Worm (Caenorhabditis elegans): ENCODE results near the gene lec-7.

The lec-7 gene

DNA sequence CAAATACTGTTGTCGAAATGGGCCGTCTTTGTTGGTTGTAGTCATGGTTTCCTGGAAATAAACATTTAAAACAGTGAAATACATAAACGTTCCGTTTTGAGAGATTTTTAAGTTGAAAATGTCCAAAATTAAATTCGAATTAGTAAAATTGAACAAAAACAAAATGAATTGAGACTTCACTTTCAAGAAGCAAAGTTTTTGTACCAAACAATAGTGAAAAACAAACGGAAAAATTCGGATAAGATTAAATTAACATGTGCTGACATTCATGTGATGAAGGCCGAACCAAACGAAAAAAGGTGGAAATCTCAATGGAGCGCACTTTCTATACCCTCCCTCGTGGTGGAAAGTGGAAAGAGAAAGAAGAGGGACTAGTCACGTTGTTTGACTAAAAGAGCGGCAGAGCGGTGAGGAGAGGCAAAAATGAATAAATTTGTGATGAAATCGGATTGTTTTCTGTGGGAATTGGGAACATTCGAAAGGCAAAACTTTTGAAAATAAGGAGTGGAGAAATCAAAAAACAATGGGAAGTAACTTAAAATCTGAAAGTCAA is 13.8 kb upstream of the lec-7 start, which contains the start of gene ipla-2:
Gene ipla-2, minus strand, starts transcription at position 51 of the 553 bp plus-strand sequence.
- TF ChIP-seq cog-1 (tag; optimal IDR thresholded peaks at IDR 0.05) (peak; percentile 7), med-1 (GFP tag; optimal IDR thresholded peaks at IDR 0.05; ENCODE audit: insufficient read depth) (no peak)

DNA sequence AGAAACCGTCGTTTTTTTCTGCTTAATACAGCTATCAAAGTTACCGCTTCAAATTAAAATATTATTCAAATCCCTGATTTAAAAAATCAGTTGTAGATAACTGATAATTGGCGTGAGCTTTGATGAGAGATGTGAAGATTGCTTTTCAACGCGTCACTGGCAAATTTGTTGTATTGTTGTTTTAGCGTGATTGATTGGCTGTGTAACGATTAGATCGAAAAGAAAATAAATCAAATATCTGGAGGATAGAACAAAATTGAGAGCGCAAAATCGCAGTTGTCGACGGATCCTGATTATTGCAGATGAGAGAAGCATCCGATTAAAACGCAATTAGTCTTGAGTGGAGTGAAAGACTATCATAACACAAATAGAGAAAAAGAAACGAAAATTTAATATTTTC is 11.0 kb upstream of the lec-7 start:
- no peak for TF ChIP-seq flt-1 (GFP tag; IDR thresholded peaks at IDR 0.05)
- TF ChIP-seq tab-1 (GFP tag; IDR thresholded peaks at IDR 0.05) = no peak
- no peak for TF ChIP-seq klf-2 (GFP tag; conservative IDR thresholded peaks at IDR 0.05)
- TF ChIP-seq T22C8.4 (GFP tag; IDR thresholded peaks at IDR 0.05) = no peak
- TF ChIP-seq cog-1 (tag; optimal IDR thresholded peaks at IDR 0.05) = no peak
- no peak for TF ChIP-seq ztf-23 (GFP tag; IDR thresholded peaks at IDR 0.05)
- no peak for TF ChIP-seq med-1 (GFP tag; optimal IDR thresholded peaks at IDR 0.05; ENCODE audit: insufficient read depth)
- TF ChIP-seq ztf-29 (GFP tag; IDR thresholded peaks at IDR 0.05) = no peak
- no peak for TF ChIP-seq ref-1 (GFP tag; conservative IDR thresholded peaks at IDR 0.05)

DNA sequence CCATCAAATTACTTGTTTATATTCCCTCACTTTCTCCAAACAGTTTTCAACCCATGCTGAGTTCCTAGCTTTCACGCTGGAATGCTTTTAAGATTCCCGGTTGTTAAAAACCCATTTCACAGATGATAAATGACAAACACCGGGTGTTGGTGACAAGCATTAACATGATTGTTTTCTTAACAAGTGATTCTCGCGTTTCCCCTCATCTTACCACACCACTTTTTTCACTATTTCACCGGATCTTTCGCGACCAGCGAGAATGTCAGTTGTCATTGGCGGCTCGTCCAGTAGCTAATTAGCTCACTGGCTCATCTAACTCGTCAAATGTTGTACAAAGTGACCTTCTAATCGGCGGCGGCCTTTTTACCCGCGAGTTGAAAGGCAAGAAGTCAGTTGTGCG is 9.7 kb upstream of the lec-7 start:
- TF ChIP-seq T22C8.4 (GFP tag; IDR thresholded peaks at IDR 0.05) (no peak), cog-1 (tag; optimal IDR thresholded peaks at IDR 0.05) (no peak), ref-1 (GFP tag; conservative IDR thresholded peaks at IDR 0.05) (no peak)

DNA sequence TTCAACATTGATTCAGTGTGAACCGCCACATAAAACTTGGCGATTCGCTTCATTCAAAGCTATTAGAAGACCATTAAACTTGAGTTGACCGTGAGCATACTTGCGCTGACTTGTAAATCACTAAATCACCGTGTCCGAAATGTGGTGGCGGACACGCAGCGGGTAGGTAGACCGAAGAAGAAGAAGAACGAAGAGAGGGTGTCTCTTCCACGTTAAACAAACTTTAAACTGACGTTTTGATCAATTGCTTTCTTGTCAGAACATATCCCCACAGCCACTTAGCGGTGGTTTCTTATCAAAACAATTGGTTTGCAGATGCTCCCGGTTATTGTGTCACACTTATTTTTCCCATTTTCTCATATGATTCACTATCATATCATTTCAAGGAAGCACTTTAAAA is 8.3 kb upstream of the lec-7 start:
- TF ChIP-seq ref-1 (GFP tag; conservative IDR thresholded peaks at IDR 0.05) = no peak
- TF ChIP-seq ztf-23 (GFP tag; IDR thresholded peaks at IDR 0.05) = no peak
- TF ChIP-seq tab-1 (GFP tag; IDR thresholded peaks at IDR 0.05) = no peak
- no peak for TF ChIP-seq flt-1 (GFP tag; IDR thresholded peaks at IDR 0.05)
- no peak for TF ChIP-seq med-1 (GFP tag; optimal IDR thresholded peaks at IDR 0.05; ENCODE audit: insufficient read depth)
- TF ChIP-seq klf-2 (GFP tag; conservative IDR thresholded peaks at IDR 0.05) = no peak
- TF ChIP-seq ztf-29 (GFP tag; IDR thresholded peaks at IDR 0.05) = no peak

DNA sequence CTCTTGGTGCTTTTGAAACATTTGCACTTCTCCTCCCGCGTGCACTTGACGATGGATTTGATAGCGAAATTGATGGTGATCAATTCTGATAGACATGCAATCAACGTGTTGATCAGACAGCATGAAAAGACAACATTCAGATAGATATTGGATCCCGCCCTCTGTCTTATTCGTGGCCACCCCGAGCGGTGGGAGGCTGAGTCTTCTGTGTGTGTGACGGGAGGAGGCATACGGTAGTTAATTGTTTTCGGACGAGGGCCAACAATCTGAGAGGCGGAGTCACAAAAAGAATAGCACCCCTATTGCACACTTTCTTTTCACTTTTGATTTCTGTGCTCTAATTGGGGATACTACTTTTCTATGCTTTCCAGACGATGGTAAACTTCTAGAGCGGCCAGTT is 5.9 kb upstream of the lec-7 start:
- TF ChIP-seq ztf-29 (GFP tag; IDR thresholded peaks at IDR 0.05) (no peak), klf-2 (GFP tag; conservative IDR thresholded peaks at IDR 0.05) (no peak), T22C8.4 (GFP tag; IDR thresholded peaks at IDR 0.05) (no peak), flt-1 (GFP tag; IDR thresholded peaks at IDR 0.05) (no peak), med-1 (GFP tag; optimal IDR thresholded peaks at IDR 0.05; ENCODE audit: insufficient read depth) (no peak), ref-1 (GFP tag; conservative IDR thresholded peaks at IDR 0.05) (no peak), tab-1 (GFP tag; IDR thresholded peaks at IDR 0.05) (no peak), cog-1 (tag; optimal IDR thresholded peaks at IDR 0.05) (no peak), ztf-23 (GFP tag; IDR thresholded peaks at IDR 0.05) (no peak)

DNA sequence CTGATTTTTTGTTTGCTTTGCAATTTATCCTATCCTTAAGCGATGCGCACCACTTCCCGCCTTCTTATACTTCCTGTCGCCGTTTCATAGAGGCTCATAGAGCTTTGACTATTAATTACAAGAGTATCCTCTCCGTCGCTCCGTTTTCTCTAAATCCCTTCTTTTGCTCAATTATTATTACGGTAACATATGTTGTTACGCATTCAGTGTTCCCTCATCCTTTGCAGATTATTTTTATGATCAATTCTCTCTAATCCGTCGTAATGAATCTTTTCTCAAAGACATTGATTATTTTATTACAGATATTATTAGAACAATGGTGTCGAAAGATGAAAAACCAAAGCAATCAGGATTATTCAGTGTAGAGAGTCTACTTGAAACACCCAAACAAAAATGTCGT is 4.9 kb upstream of the lec-7 start, which contains the start of gene vab-15:
Gene vab-15, plus strand, starts transcription at position 301 of the 400 bp plus-strand sequence.
- no peak for TF ChIP-seq cog-1 (tag; optimal IDR thresholded peaks at IDR 0.05)
- TF ChIP-seq tab-1 (GFP tag; IDR thresholded peaks at IDR 0.05) = no peak
- no peak for TF ChIP-seq klf-2 (GFP tag; conservative IDR thresholded peaks at IDR 0.05)
- no peak for TF ChIP-seq ztf-23 (GFP tag; IDR thresholded peaks at IDR 0.05)
- TF ChIP-seq ztf-29 (GFP tag; IDR thresholded peaks at IDR 0.05) = no peak
- no peak for TF ChIP-seq flt-1 (GFP tag; IDR thresholded peaks at IDR 0.05)
- no peak for TF ChIP-seq ref-1 (GFP tag; conservative IDR thresholded peaks at IDR 0.05)
- TF ChIP-seq med-1 (GFP tag; optimal IDR thresholded peaks at IDR 0.05; ENCODE audit: insufficient read depth) = no peak

DNA sequence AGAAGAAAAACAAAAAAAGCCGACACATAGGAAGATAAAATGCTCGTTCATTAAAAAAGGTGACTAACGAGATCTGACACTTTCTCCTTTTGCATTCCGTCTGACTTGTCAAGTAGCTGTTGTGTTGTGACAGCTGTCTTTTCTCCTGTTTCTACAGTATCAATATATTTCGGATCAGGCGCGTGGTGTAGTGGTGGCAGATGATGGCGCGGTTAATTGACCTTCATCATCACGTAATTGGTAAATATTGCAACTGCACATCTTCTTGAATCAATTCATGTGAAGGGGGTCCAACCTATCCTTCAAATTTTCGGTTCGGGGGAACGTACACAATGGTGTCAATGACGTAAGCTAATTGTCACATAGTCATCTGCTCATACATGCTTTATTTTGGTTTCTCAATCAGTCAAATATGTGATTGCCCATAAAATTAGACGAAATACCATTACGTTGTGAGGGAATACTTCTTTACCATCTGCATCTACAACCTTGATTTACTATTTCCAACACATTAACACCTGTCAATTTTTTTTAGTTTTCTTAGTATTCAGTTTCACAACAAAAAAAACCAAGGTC is 3.5 kb upstream of the lec-7 start:
- TF ChIP-seq flt-1 (GFP tag; IDR thresholded peaks at IDR 0.05) (no peak), tab-1 (GFP tag; IDR thresholded peaks at IDR 0.05) (no peak), ref-1 (GFP tag; conservative IDR thresholded peaks at IDR 0.05) (no peak), ztf-29 (GFP tag; IDR thresholded peaks at IDR 0.05) (no peak), klf-2 (GFP tag; conservative IDR thresholded peaks at IDR 0.05) (no peak), med-1 (GFP tag; optimal IDR thresholded peaks at IDR 0.05; ENCODE audit: insufficient read depth) (no peak), cog-1 (tag; optimal IDR thresholded peaks at IDR 0.05) (no peak), ztf-23 (GFP tag; IDR thresholded peaks at IDR 0.05) (no peak), T22C8.4 (GFP tag; IDR thresholded peaks at IDR 0.05) (no peak)

DNA sequence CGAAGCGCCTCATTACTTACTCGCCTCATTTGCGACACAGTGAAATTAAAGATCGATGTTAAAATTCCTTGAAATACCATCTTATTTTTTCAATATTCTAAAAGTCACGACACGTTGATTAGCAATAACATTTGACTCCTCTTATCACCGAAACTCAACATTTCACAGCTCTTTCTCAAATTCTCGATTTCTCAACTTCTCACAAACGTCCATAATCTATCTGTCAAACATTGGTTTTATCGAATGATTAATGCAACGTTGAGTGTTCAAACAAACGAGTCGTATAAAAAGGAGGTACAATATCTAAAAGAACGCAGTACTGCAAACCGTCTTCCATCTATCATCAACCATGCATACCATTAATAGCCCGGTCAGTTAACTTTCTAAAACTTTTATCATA is 1.6 kb upstream of the lec-7 start, which contains the start of gene lec-8:
Gene lec-8, plus strand, starts transcription at position 314 of the 400 bp plus-strand sequence.
- TF ChIP-seq med-1 (GFP tag; optimal IDR thresholded peaks at IDR 0.05; ENCODE audit: insufficient read depth) = no peak
- TF ChIP-seq klf-2 (GFP tag; conservative IDR thresholded peaks at IDR 0.05) = no peak
- no peak for TF ChIP-seq flt-1 (GFP tag; IDR thresholded peaks at IDR 0.05)
- TF ChIP-seq tab-1 (GFP tag; IDR thresholded peaks at IDR 0.05) = no peak
- no peak for TF ChIP-seq ztf-23 (GFP tag; IDR thresholded peaks at IDR 0.05)
- no peak for TF ChIP-seq ref-1 (GFP tag; conservative IDR thresholded peaks at IDR 0.05)
- no peak for TF ChIP-seq cog-1 (tag; optimal IDR thresholded peaks at IDR 0.05)
- TF ChIP-seq ztf-29 (GFP tag; IDR thresholded peaks at IDR 0.05) = no peak
- no peak for TF ChIP-seq T22C8.4 (GFP tag; IDR thresholded peaks at IDR 0.05)

DNA sequence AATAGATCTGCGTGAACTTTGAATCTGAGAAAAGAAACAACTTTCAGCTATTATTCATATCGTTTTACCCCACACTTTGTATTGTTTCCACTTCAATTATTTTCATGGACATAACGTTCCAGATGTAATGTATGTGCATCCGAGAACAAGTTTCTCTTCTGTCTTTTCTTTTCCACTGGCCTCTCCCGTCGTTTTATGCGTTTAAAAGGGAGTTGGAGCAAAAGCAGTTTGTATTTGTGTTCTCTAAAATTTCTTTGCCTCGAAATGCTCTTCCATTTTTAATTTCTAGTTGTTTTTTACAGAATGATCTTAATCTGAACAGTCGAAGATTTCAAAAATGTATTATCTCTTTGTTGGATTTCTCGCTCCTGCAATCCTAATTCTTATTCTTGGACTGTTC is 4.8 kb downstream of the lec-7 start, which contains the start of gene R07B1.11:
Gene R07B1.11, plus strand, starts transcription at position 301 of the 400 bp plus-strand sequence.
- TF ChIP-seq cog-1 (tag; optimal IDR thresholded peaks at IDR 0.05) = no peak
- no peak for TF ChIP-seq med-1 (GFP tag; optimal IDR thresholded peaks at IDR 0.05; ENCODE audit: insufficient read depth)
- no peak for TF ChIP-seq klf-2 (GFP tag; conservative IDR thresholded peaks at IDR 0.05)
- TF ChIP-seq flt-1 (GFP tag; IDR thresholded peaks at IDR 0.05) = no peak
- no peak for TF ChIP-seq T22C8.4 (GFP tag; IDR thresholded peaks at IDR 0.05)
- TF ChIP-seq ztf-29 (GFP tag; IDR thresholded peaks at IDR 0.05) = no peak
- no peak for TF ChIP-seq tab-1 (GFP tag; IDR thresholded peaks at IDR 0.05)
- TF ChIP-seq ref-1 (GFP tag; conservative IDR thresholded peaks at IDR 0.05) = no peak
- no peak for TF ChIP-seq ztf-23 (GFP tag; IDR thresholded peaks at IDR 0.05)

DNA sequence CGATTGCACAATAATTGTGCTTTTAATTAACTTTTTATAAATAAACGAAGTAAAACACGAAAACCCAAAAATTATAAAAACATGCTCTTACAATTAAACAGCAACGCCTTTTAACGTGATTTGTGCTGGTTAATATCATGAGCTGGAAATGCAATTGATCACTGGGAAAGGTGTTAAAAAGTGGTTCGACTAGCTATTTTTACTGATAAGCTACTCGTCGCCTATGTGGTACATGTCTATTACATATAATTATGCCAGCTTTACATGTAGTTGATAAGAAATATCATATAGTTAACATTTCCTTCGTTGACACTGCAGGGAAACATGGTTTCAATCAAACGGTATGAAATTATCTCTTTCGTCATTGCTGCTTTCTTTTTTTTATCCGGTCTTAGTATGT is 6.2 kb downstream of the lec-7 start, which contains the start of gene scav-5:
Gene scav-5, plus strand, starts transcription at position 297 of the 400 bp plus-strand sequence.
- TF ChIP-seq flt-1 (GFP tag; IDR thresholded peaks at IDR 0.05) (no peak), cog-1 (tag; optimal IDR thresholded peaks at IDR 0.05) (no peak), med-1 (GFP tag; optimal IDR thresholded peaks at IDR 0.05; ENCODE audit: insufficient read depth) (no peak), ztf-29 (GFP tag; IDR thresholded peaks at IDR 0.05) (no peak), ztf-23 (GFP tag; IDR thresholded peaks at IDR 0.05) (no peak), T22C8.4 (GFP tag; IDR thresholded peaks at IDR 0.05) (no peak), klf-2 (GFP tag; conservative IDR thresholded peaks at IDR 0.05) (no peak), tab-1 (GFP tag; IDR thresholded peaks at IDR 0.05) (no peak), ref-1 (GFP tag; conservative IDR thresholded peaks at IDR 0.05) (no peak)
